Worm (Caenorhabditis elegans): ENCODE data around the gene ptr-8.

DNA sequence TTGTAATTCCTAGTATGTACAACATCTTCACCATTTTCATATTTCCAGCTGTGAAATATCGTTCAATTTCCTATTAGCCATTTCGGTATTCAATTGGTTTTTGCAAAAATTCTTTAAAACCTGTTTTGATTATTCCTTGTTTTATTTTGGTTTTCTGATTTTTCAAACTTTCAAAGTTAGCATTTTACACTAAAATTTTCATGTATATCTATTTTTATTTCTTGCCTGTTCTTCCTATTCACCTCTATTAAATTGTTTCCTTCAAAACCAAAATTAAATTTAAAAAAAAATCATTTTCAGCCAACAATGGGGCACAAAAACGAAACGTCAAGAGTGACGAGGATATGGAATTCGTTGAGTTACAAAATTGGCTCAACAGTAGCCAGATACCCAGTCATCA is at the start of gene ptr-8:
- TF ChIP-seq R02D3.7 (tag; optimal IDR thresholded peaks at IDR 0.05) (no peak), ztf-11 (tag; optimal IDR thresholded peaks at IDR 0.05) (no peak), pqm-1 (tag; optimal IDR thresholded peaks at IDR 0.05) (no peak), ceh-20 (GFP tag; IDR thresholded peaks at IDR 0.05) (no peak), aly-2 (tag; optimal IDR thresholded peaks at IDR 0.05) (no peak), fkh-10 (GFP tag; optimal IDR thresholded peaks at IDR 0.05) (no peak), fos-1 (tag; optimal IDR thresholded peaks at IDR 0.05) (no peak), F26F4.8 (GFP tag; conservative IDR thresholded peaks at IDR 0.05) (no peak)

Measured in whole organism, L4 larva.